Worm (Caenorhabditis elegans): ENCODE measurements around the gene nlp-101.

- TF ChIP-seq nhr-12 (tag; optimal IDR thresholded peaks at IDR 0.05), result no peak
- no peak for TF ChIP-seq lin-39 (tag; optimal IDR thresholded peaks at IDR 0.05)
- TF ChIP-seq nhr-77 (tag; optimal IDR thresholded peaks at IDR 0.05), result no peak
- no peak for TF ChIP-seq aly-2 (tag; optimal IDR thresholded peaks at IDR 0.05)
- TF ChIP-seq R02D3.7 (tag; optimal IDR thresholded peaks at IDR 0.05), result no peak
- TF ChIP-seq ztf-11 (tag; optimal IDR thresholded peaks at IDR 0.05), result no peak
- no peak for TF ChIP-seq nhr-11 (tag; optimal IDR thresholded peaks at IDR 0.05)
- no peak for TF ChIP-seq elt-3 (tag; optimal IDR thresholded peaks at IDR 0.05)
- TF ChIP-seq lsy-2 (tag; optimal IDR thresholded peaks at IDR 0.05), result no peak
- TF ChIP-seq ceh-82 (tag; optimal IDR thresholded peaks at IDR 0.05), result no peak
- no peak for TF ChIP-seq sma-3 (GFP tag; optimal IDR thresholded peaks at IDR 0.05)
- TF ChIP-seq gmeb-1 (tag; optimal IDR thresholded peaks at IDR 0.05), result no peak
- no peak for TF ChIP-seq skn-1 (tag; optimal IDR thresholded peaks at IDR 0.05)
- no peak for TF ChIP-seq egl-27 (tag; optimal IDR thresholded peaks at IDR 0.05)
Measured at ce11 chrX:7827989-7828388, 10.7 kb upstream of the nlp-101 start.

All from whole organism, L2 larva.